Worm (Caenorhabditis elegans) whole organism, L1 larva: ENCODE data around the gene F57H12.5.
A peak's percentile ranks its signal among the peaks of the same experiment; 100 is the strongest.

Experiments used
- C04F5.9 ChIP-seq: sonication (generic microtip); optimal IDR thresholded peaks from 2 replicates; lab custom pipeline; 2016; ENCODE audit warnings: missing genetic modification characterization, missing compliant biosample characterization
- F16B12.6 ChIP-seq: fragments of 150-350 bp; optimal IDR thresholded peaks from 2 replicates; lab custom pipeline; 2014; ENCODE audit warnings: missing biosample characterization, missing genetic modification characterization
- alr-1 ChIP-seq: fragments of 200-800 bp; sonication (Bioruptor generic); optimal IDR thresholded peaks from 2 replicates; lab custom pipeline; 2018; ENCODE audit warnings: borderline replicate concordance, mild to moderate bottlenecking, missing genetic modification characterization, missing compliant biosample characterization
- aly-2 ChIP-seq: fragments of 150-350 bp; optimal IDR thresholded peaks from 2 replicates; lab custom pipeline; 2014; ENCODE audit warnings: missing biosample characterization, missing genetic modification characterization
- ama-1 ChIP-seq: fragments of 150-350 bp; optimal IDR thresholded peaks from 2 replicates; lab custom pipeline; 2014
- blmp-1 ChIP-seq: fragments of 150-350 bp; optimal IDR thresholded peaks from 2 replicates; lab custom pipeline; 2014; ENCODE audit warnings: missing biosample characterization, missing genetic modification characterization
- ceh-63 ChIP-seq: fragments of 200-800 bp; sonication (Bioruptor generic); optimal IDR thresholded peaks from 2 replicates; lab custom pipeline; 2018; ENCODE audit warnings: mild to moderate bottlenecking, missing genetic modification characterization, missing compliant biosample characterization
- ceh-8 ChIP-seq: fragments of 200-800 bp; sonication (Bioruptor generic); optimal IDR thresholded peaks from 2 replicates; lab custom pipeline; 2018; ENCODE audit warnings: mild to moderate bottlenecking, missing genetic modification characterization, moderate library complexity, missing compliant biosample characterization
- ceh-88 ChIP-seq: fragments of 200-800 bp; sonication (Bioruptor generic); IDR thresholded peaks from 2 replicates; pipeline ENCODE4 v1.3.6; 2022; ENCODE audit warnings: missing genetic modification characterization, missing compliant biosample characterization
- dsc-1 ChIP-seq: sonication (generic microtip); optimal IDR thresholded peaks from 2 replicates; lab custom pipeline; 2016; ENCODE audit warnings: mild to moderate bottlenecking, missing genetic modification characterization, missing compliant biosample characterization
- efl-1 ChIP-seq, 4 experiments: fragments of 150-350 bp; optimal IDR thresholded peaks in 3 of 4; peaks in 1 of 4; 1 replicate in 1 of 4; 2 replicates in 3 of 4; lab custom pipeline; 2014; ENCODE audit warnings: missing biosample characterization in 2 of 4, missing genetic modification characterization in 2 of 4, missing genetic modification reagents in 2 of 4
- egl-27 ChIP-seq, 2 experiments: fragments of 150-350 bp in 1 of 2; sonication (generic microtip); optimal IDR thresholded peaks; 3 replicates each; lab custom pipeline; 2017 to 2018; ENCODE audit warnings: missing biosample characterization in 2 of 2, missing genetic modification characterization in 2 of 2, missing genetic modification reagents in 2 of 2
- elt-2 ChIP-seq: sonication (generic microtip); optimal IDR thresholded peaks from 2 replicates; lab custom pipeline; 2016; ENCODE audit warnings: missing genetic modification characterization, mild to moderate bottlenecking, inconsistent platforms, missing compliant biosample characterization, missing genetic modification reagents
- elt-3 ChIP-seq, 6 experiments: fragments of 150-350 bp in 1 of 6; sonication (generic microtip); optimal IDR thresholded peaks; 2 replicates each; lab custom pipeline; 2017 to 2018; ENCODE audit warnings: missing biosample characterization in 6 of 6, missing genetic modification characterization in 6 of 6, inconsistent platforms in 1 of 6
- hlh-17 ChIP-seq: fragments of 200-800 bp; sonication (Bioruptor generic); optimal IDR thresholded peaks from 2 replicates; lab custom pipeline; 2018; ENCODE audit warnings: missing genetic modification characterization, mild to moderate bottlenecking, missing compliant biosample characterization, moderate library complexity, borderline replicate concordance
- hlh-4 ChIP-seq: sonication (generic microtip); optimal IDR thresholded peaks from 2 replicates; lab custom pipeline; 2016; ENCODE audit warnings: mild to moderate bottlenecking, missing genetic modification characterization, missing compliant biosample characterization
- hpl-2 ChIP-seq: fragments of 150-350 bp; optimal IDR thresholded peaks from 2 replicates; lab custom pipeline; 2014; ENCODE audit warnings: missing biosample characterization, missing genetic modification reagents, missing genetic modification characterization
- isw-1 ChIP-seq: fragments of 200-800 bp; sonication (Bioruptor generic); IDR thresholded peaks from 2 replicates; pipeline ENCODE4 v1.3.6; 2022; ENCODE audit warnings: missing genetic modification characterization, missing compliant biosample characterization
- jun-1 ChIP-seq: fragments of 150-350 bp; optimal IDR thresholded peaks from 2 replicates; lab custom pipeline; 2014; ENCODE audit warnings: missing biosample characterization, missing genetic modification reagents, missing genetic modification characterization
- lin-13 ChIP-seq: fragments of 150-350 bp; optimal IDR thresholded peaks from 2 replicates; lab custom pipeline; 2014; ENCODE audit warnings: missing biosample characterization, missing genetic modification reagents, missing genetic modification characterization
- lir-3 ChIP-seq: sonication (generic microtip); optimal IDR thresholded peaks from 2 replicates; lab custom pipeline; 2016; ENCODE audit warnings: mild to moderate bottlenecking, missing genetic modification characterization, moderate library complexity, missing compliant biosample characterization; ENCODE audit not compliant: poor library complexity
- lsy-2 ChIP-seq, 2 experiments: fragments of 150-350 bp; optimal IDR thresholded peaks; 2 replicates each; lab custom pipeline; 2014; ENCODE audit warnings: missing biosample characterization in 2 of 2, missing genetic modification characterization in 2 of 2
- mdl-1 ChIP-seq, 2 experiments: fragments of 150-350 bp; optimal IDR thresholded peaks; 2 replicates each; lab custom pipeline; 2014 to 2017; ENCODE audit warnings: missing biosample characterization in 2 of 2, missing genetic modification characterization in 2 of 2, inconsistent platforms in 1 of 2
- nhr-12 ChIP-seq: sonication (generic microtip); optimal IDR thresholded peaks from 2 replicates; lab custom pipeline; 2017; ENCODE audit warnings: missing biosample characterization, missing genetic modification characterization
- nhr-19 ChIP-seq: fragments of 200-800 bp; sonication (Bioruptor generic); conservative IDR thresholded peaks from 2 replicates; pipeline ENCODE4 v1.3.6; 2022; ENCODE audit warnings: missing genetic modification characterization, missing compliant biosample characterization
- nhr-28 ChIP-seq: fragments of 150-350 bp; optimal IDR thresholded peaks from 2 replicates; lab custom pipeline; 2014; ENCODE audit warnings: missing biosample characterization, missing genetic modification characterization
- nhr-84 ChIP-seq: sonication (generic microtip); optimal IDR thresholded peaks from 2 replicates; lab custom pipeline; 2017; ENCODE audit warnings: missing biosample characterization, missing genetic modification characterization
- nhr-85 ChIP-seq: sonication (generic microtip); peaks from one replicate; lab custom pipeline; 2016; ENCODE audit warnings: missing genetic modification characterization, inconsistent platforms, missing compliant biosample characterization
- pag-3 ChIP-seq: sonication (generic microtip); optimal IDR thresholded peaks from 2 replicates; lab custom pipeline; 2017; ENCODE audit warnings: missing genetic modification characterization, mild to moderate bottlenecking, missing compliant biosample characterization, antibody characterized with exemption, borderline replicate concordance; ENCODE audit not compliant: insufficient read depth
- skn-1 ChIP-seq: fragments of 150-350 bp; optimal IDR thresholded peaks from 2 replicates; lab custom pipeline; 2014; ENCODE audit warnings: missing biosample characterization, missing genetic modification characterization
- snpc-4 ChIP-seq: fragments of 150-350 bp; optimal IDR thresholded peaks from 2 replicates; lab custom pipeline; 2014; ENCODE audit warnings: missing biosample characterization, missing genetic modification characterization
- sptf-1 ChIP-seq: fragments of 150-350 bp; optimal IDR thresholded peaks from 2 replicates; lab custom pipeline; 2014; ENCODE audit warnings: missing biosample characterization, missing genetic modification characterization
- swsn-7 ChIP-seq: sonication (generic microtip); optimal IDR thresholded peaks from 2 replicates; lab custom pipeline; 2016; ENCODE audit warnings: missing genetic modification characterization, missing compliant biosample characterization
- unc-130 ChIP-seq: fragments of 150-350 bp; optimal IDR thresholded peaks from 2 replicates; lab custom pipeline; 2017; ENCODE audit warnings: missing biosample characterization, missing genetic modification characterization, inconsistent platforms
- unc-30 ChIP-seq: sonication (generic microtip); optimal IDR thresholded peaks from 2 replicates; lab custom pipeline; 2017; ENCODE audit warnings: missing biosample characterization, missing genetic modification characterization
- unc-62 ChIP-seq: fragments of 150-350 bp; optimal IDR thresholded peaks from 2 replicates; lab custom pipeline; 2014; ENCODE audit warnings: missing biosample characterization, missing genetic modification reagents, missing genetic modification characterization

The F57H12.5 gene

DNA sequence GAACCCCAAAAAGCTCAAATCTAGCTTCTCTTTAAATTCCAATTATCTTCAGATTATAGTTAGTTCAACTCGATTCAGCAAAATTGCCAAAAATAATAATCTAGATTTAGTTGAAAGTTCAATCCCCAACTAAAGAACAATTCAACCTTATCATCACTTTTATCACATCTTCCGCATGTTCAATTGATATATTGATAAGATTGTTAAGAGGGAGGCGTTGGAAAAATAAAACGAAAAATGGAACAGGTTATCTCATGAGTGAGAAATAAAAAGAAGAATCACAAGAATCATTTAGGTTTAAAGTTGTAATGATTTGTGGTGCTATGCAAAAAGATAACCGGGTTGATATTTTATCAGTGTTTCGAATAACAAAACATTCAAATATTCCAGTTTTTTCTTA, 18.6 kb downstream of the F57H12.5 start:
- peak in 5 of 6 experiments; percentile 31 to 99 (median 85) for TF ChIP-seq elt-3 (tag; optimal IDR thresholded peaks at IDR 0.05; lab: Kevin White, UChicago)
- TF ChIP-seq ama-1 (lab: Kevin White, UChicago): no peak
- TF ChIP-seq egl-27 (tag; optimal IDR thresholded peaks at IDR 0.05; lab: Kevin White, UChicago): no peak
- no peak for TF ChIP-seq hlh-17 (GFP tag; lab: Kevin White, UChicago)
- no peak for TF ChIP-seq isw-1 (GFP tag; lab: Robert Waterston, UW)
- TF ChIP-seq nhr-12 (tag; lab: Kevin White, UChicago): no peak
- TF ChIP-seq nhr-19 (GFP tag; lab: Robert Waterston, UW): no peak
- peak; percentile 55 for TF ChIP-seq blmp-1 (tag; lab: Kevin White, UChicago)
- no peak for TF ChIP-seq ceh-88 (GFP tag; lab: Robert Waterston, UW)
- TF ChIP-seq skn-1 (tag; lab: Kevin White, UChicago): no peak
- TF ChIP-seq lir-3 (tag; lab: Kevin White, UChicago): no peak
- no peak for TF ChIP-seq unc-130 (tag; lab: Kevin White, UChicago)
- no peak for TF ChIP-seq dsc-1 (tag; lab: Kevin White, UChicago)
- peak; percentile 2 for TF ChIP-seq elt-2 (tag; lab: Kevin White, UChicago)
- no peak for TF ChIP-seq jun-1 (tag; lab: Kevin White, UChicago)
- no peak for TF ChIP-seq ceh-8
- no peak for TF ChIP-seq nhr-28
- TF ChIP-seq unc-30: no peak
- TF ChIP-seq swsn-7 (tag; lab: Kevin White, UChicago): no peak

- no peak for TF ChIP-seq hlh-17 (GFP tag; lab: Kevin White, UChicago)
- TF ChIP-seq mdl-1 (tag; optimal IDR thresholded peaks at IDR 0.05; lab: Kevin White, UChicago): no peak
- TF ChIP-seq ceh-63 (GFP tag; lab: Kevin White, UChicago): no peak
- no peak for TF ChIP-seq unc-30
Measured at ce11 chrIV:7987083-7987482, 20.0 kb downstream of the F57H12.5 start, which contains the start of gene mec-17. TSS of gene mec-17 (minus strand) at chrIV:7987183.

DNA sequence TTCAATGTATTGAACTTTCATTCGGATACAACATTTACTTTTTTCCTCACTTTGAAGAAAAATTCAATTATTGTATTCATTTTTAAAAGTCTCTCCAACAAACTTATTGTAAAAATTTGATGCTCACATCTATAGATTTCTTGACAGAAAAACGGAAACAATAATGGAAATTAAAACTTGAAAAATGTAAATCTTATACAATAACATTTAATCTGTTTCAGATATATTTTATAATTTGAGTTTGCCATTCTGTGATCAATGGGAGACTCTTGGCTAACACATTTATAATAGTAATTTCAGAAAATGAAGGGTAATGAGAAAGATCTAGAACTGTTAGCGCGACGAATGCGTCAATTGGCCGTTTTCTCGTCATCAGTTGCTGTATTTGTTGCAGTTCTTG, 21.3 kb downstream of the F57H12.5 start, which contains the start of gene col-115:
TSS of gene col-115 (plus strand) at position 301 of the 400 bp plus-strand sequence.
- TF ChIP-seq sptf-1 (tag; lab: Kevin White, UChicago) (no peak), aly-2 (tag; lab: Kevin White, UChicago) (no peak), hlh-4 (tag; lab: Kevin White, UChicago) (no peak), snpc-4 (tag; lab: Kevin White, UChicago) (no peak), C04F5.9 (tag; lab: Kevin White, UChicago) (no peak), nhr-85 (no peak), nhr-84 (tag; lab: Kevin White, UChicago) (no peak), unc-62 (GFP tag; lab: Kevin White, UChicago) (no peak), lin-13 (GFP tag; lab: Kevin White, UChicago) (no peak), hpl-2 (GFP tag; lab: Kevin White, UChicago) (no peak), alr-1 (tag; lab: Kevin White, UChicago) (no peak)

ce11 chrIV:7994715-7995114, 27.6 kb downstream of the F57H12.5 start:
- TF ChIP-seq efl-1 (optimal IDR thresholded peaks at IDR 0.05; lab: Kevin White, UChicago) (no peak), efl-1 (GFP tag; optimal IDR thresholded peaks at IDR 0.05 in 1 of 2; lab: Kevin White, UChicago) (peak in 1 of 2 experiments; percentile 51), pag-3 (no peak)

ce11 chrIV:8000763-8001162, 33.7 kb downstream of the F57H12.5 start:
- TF ChIP-seq dsc-1 (tag; lab: Kevin White, UChicago) (no peak), hpl-2 (GFP tag; lab: Kevin White, UChicago) (no peak), nhr-85 (peak; percentile 75), F16B12.6 (tag; lab: Kevin White, UChicago) (no peak), lsy-2 (tag; optimal IDR thresholded peaks at IDR 0.05; lab: Kevin White, UChicago) (no peak), unc-30 (no peak), swsn-7 (tag; lab: Kevin White, UChicago) (no peak), snpc-4 (tag; lab: Kevin White, UChicago) (no peak), blmp-1 (tag; lab: Kevin White, UChicago) (peak; percentile 43)
